Worm (Caenorhabditis elegans): ENCODE measurements around the gene slc-25A29.
A peak's percentile ranks its signal among the peaks of the same experiment; 100 is the strongest.

slc-25A29 gene

DNA sequence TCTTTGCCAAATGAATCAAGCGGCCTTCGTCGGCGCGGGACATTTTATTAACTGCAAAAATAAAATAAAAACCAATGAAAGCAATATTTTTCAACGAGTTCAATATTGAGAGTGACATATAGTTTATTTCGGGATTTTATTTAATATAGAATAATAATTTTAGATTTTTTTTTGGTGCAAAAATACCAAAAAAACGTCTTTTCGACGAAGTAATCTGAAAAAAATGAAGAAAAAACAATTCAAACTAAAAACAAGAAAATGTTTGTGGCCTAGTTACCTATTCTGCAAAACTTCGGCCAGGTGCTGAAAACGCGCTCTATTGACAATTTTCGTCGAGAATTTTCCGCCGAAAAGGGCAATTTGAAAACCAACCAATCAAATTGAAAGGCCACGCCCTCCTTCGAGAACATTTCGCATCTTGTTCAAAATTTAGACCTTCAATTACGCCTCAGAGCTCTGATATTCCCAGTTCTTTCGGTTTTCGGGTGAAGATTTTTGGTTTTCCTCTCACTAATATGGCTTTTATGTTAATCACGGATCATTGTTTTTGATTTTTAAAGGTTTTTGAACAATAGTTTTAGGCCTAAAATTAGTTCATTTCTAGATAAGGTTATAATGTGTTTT, 27.6 kb upstream of the slc-25A29 start, which contains the start of gene C47E8.4:
Gene C47E8.4 (minus strand): TSS at position 51 of the 624 bp plus-strand sequence.
- TF ChIP-seq let-526 (GFP tag; IDR thresholded peaks at IDR 0.05), result peak; percentile 96
- peak; percentile 81 for TF ChIP-seq him-1 (tag; optimal IDR thresholded peaks at IDR 0.05)
- peak; percentile 93 for TF ChIP-seq ceh-91 (GFP tag; IDR thresholded peaks at IDR 0.05)
- no peak for TF ChIP-seq lag-1 (GFP tag; IDR thresholded peaks at IDR 0.05)
- peak; percentile 95 for TF ChIP-seq madf-3 (GFP tag; IDR thresholded peaks at IDR 0.05)
- no peak for TF ChIP-seq mxl-1 (tag; optimal IDR thresholded peaks at IDR 0.05)
- TF ChIP-seq lir-1 (GFP tag; conservative IDR thresholded peaks at IDR 0.05), result peak; percentile 95
- peak; percentile 53 for TF ChIP-seq ama-1 (optimal IDR thresholded peaks at IDR 0.05)
- no peak for TF ChIP-seq ama-1 (GFP tag; optimal IDR thresholded peaks at IDR 0.05)
- TF ChIP-seq bed-1 (GFP tag; IDR thresholded peaks at IDR 0.05), result 0 out of 2 replicates have a peak, but pooled peaks have one; percentile 43
- TF ChIP-seq rcor-1 (GFP tag; IDR thresholded peaks at IDR 0.05), result peak; percentile 97
- 0 out of 2 replicates have a peak, but pooled peaks have one; percentile 79 for TF ChIP-seq ceh-58 (GFP tag; IDR thresholded peaks at IDR 0.05)
- peak; percentile 94 for TF ChIP-seq attf-5 (GFP tag; optimal IDR thresholded peaks at IDR 0.05)
- TF ChIP-seq snpc-1.3 (tag; optimal IDR thresholded peaks at IDR 0.05; ENCODE audit: insufficient read depth), result peak; percentile 89
- TF ChIP-seq egl-18 (GFP tag; IDR thresholded peaks at IDR 0.05), result peak; percentile 94
- TF ChIP-seq egl-44 (GFP tag; IDR thresholded peaks at IDR 0.05), result peak; percentile 73
- peak; percentile 60 for TF ChIP-seq F23B12.7 (tag; optimal IDR thresholded peaks at IDR 0.05; ENCODE audit: insufficient read depth)
- no peak for TF ChIP-seq sptf-2 (GFP tag; optimal IDR thresholded peaks at IDR 0.05)
- TF ChIP-seq Y67H2A.10 (GFP tag; conservative IDR thresholded peaks at IDR 0.05), result peak; percentile 93
- no peak for TF ChIP-seq mes-4 (tag; optimal IDR thresholded peaks at IDR 0.05)
- no peak for TF ChIP-seq sdz-38 (tag; optimal IDR thresholded peaks at IDR 0.05)
- no peak for TF ChIP-seq F57A8.1 (GFP tag; optimal IDR thresholded peaks at IDR 0.05)
- no peak for TF ChIP-seq zfh-2 (GFP tag; conservative IDR thresholded peaks at IDR 0.05)
- TF ChIP-seq ceh-100 (GFP tag; IDR thresholded peaks at IDR 0.05), result peak; percentile 86
- TF ChIP-seq dpl-1 (GFP tag; optimal IDR thresholded peaks at IDR 0.05), result peak; percentile 63
- peak; percentile 98 for TF ChIP-seq lin-54 (GFP tag; optimal IDR thresholded peaks at IDR 0.05)
- TF ChIP-seq egrh-3 (GFP tag; IDR thresholded peaks at IDR 0.05), result peak; percentile 34; the same call in 1 of the 2 replicates
- TF ChIP-seq nfyb-1 (GFP tag; IDR thresholded peaks at IDR 0.05), result peak; percentile 100
- peak in 2 of 3 experiments; percentile 84 to 94 for TF ChIP-seq lin-35 (GFP tag; optimal IDR thresholded peaks at IDR 0.05)
- peak; percentile 31 to 92 for TF ChIP-seq let-607 (tag; optimal IDR thresholded peaks at IDR 0.05)
- peak; percentile 80; the same call in 1 of the 2 replicates for TF ChIP-seq Y95B8A.8 (GFP tag; IDR thresholded peaks at IDR 0.05)
- peak; percentile 81 for TF ChIP-seq madf-8 (GFP tag; conservative IDR thresholded peaks at IDR 0.05)
- peak; percentile 62; the same call in 1 of the 2 replicates for TF ChIP-seq Y56A3A.18 (GFP tag; IDR thresholded peaks at IDR 0.05)
- TF ChIP-seq die-1 (tag; optimal IDR thresholded peaks at IDR 0.05), result no peak
- TF ChIP-seq dpff-1 (tag; optimal IDR thresholded peaks at IDR 0.05), result peak; percentile 46
- TF ChIP-seq attf-3 (GFP tag; conservative IDR thresholded peaks at IDR 0.05), result peak; percentile 81
- TF ChIP-seq B0336.3 (GFP tag; IDR thresholded peaks at IDR 0.05), result peak; percentile 90
- TF ChIP-seq Y53G8AR.9 (GFP tag; conservative IDR thresholded peaks at IDR 0.05), result peak; percentile 95
- no peak for TF ChIP-seq nhr-179 (tag; optimal IDR thresholded peaks at IDR 0.05)
- TF ChIP-seq hlh-12 (tag; optimal IDR thresholded peaks at IDR 0.05), result no peak
- no peak for TF ChIP-seq lsy-27 (tag; optimal IDR thresholded peaks at IDR 0.05; ENCODE audit: borderline replicate concordance, insufficient read depth)
- TF ChIP-seq snpc-4 (GFP tag; optimal IDR thresholded peaks at IDR 0.05), result peak; percentile 71
- peak; percentile 69 to 92 (median 85) for TF ChIP-seq snpc-4 (tag; optimal IDR thresholded peaks at IDR 0.05)
- 0 out of 2 replicates have a peak, but pooled peaks have one; percentile 33 for TF ChIP-seq F37B4.10 (GFP tag; IDR thresholded peaks at IDR 0.05)
- TF ChIP-seq F33H1.4 (GFP tag; IDR thresholded peaks at IDR 0.05), result peak; percentile 82
- no peak for TF ChIP-seq nhr-90 (tag; optimal IDR thresholded peaks at IDR 0.05)
- no peak for TF ChIP-seq nfya-1 (tag; optimal IDR thresholded peaks at IDR 0.05; ENCODE audit: borderline replicate concordance, insufficient read depth)
